Fruit fly (Drosophila melanogaster) whole organism, embryonic: ENCODE results near the gene tth.
A peak's percentile ranks its signal among the peaks of the same experiment; 100 is the strongest.

Source experiments
- Atf3 ChIP-seq: fragments of 200-800 bp; sonication (Bioruptor generic); optimal IDR thresholded peaks from 3 replicates; lab custom pipeline; 2016; ENCODE audit warnings: missing biosample characterization, missing genetic modification characterization
- Bdp1 ChIP-seq: fragments of 200-800 bp; sonication (Bioruptor generic); optimal IDR thresholded peaks from 3 replicates; lab custom pipeline; 2016; ENCODE audit warnings: missing biosample characterization, missing genetic modification characterization
- Blimp-1 ChIP-seq: fragments of 200-800 bp; sonication (Bioruptor generic); optimal IDR thresholded peaks from 3 replicates; lab custom pipeline; 2018; ENCODE audit warnings: missing biosample characterization, missing genetic modification characterization, mild to moderate bottlenecking, moderate library complexity, missing genetic modification reagents
- CG10209 ChIP-seq: fragments of 200-800 bp; sonication (Bioruptor generic); optimal IDR thresholded peaks from 3 replicates; lab custom pipeline; 2017; ENCODE audit warnings: missing biosample characterization, mild to moderate bottlenecking, missing genetic modification characterization, missing genetic modification reagents
- CG10565 ChIP-seq: fragments of 200-800 bp; sonication (Bioruptor generic); optimal IDR thresholded peaks from 3 replicates; lab custom pipeline; 2016; ENCODE audit warnings: missing biosample characterization, mild to moderate bottlenecking, missing genetic modification characterization
- CG12071 ChIP-seq: fragments of 200-800 bp; sonication (Bioruptor generic); optimal IDR thresholded peaks from 3 replicates; lab custom pipeline; 2018; ENCODE audit warnings: missing biosample characterization, mild to moderate bottlenecking, missing genetic modification characterization
- CG1603 ChIP-seq: fragments of 200-800 bp; sonication (Bioruptor generic); optimal IDR thresholded peaks from 2 replicates; lab custom pipeline; 2019; ENCODE audit warnings: missing biosample characterization, mild to moderate bottlenecking, missing genetic modification characterization, moderate library complexity
- CG17361 ChIP-seq: fragments of 200-800 bp; sonication (Bioruptor generic); IDR thresholded peaks from 3 replicates; pipeline ENCODE4 v1.3.6; 2022; ENCODE audit warnings: missing biosample characterization, missing genetic modification characterization
- CG17385 ChIP-seq: fragments of 200-800 bp; sonication (Bioruptor generic); optimal IDR thresholded peaks from 3 replicates; lab custom pipeline; 2018; ENCODE audit warnings: missing biosample characterization, mild to moderate bottlenecking, missing genetic modification characterization
- CG17829 ChIP-seq: fragments of 200-800 bp; optimal IDR thresholded peaks from 2 replicates; lab custom pipeline; 2019; ENCODE audit warnings: missing biosample characterization, mild to moderate bottlenecking, missing genetic modification characterization, moderate library complexity
- CG30431 ChIP-seq: fragments of 200-800 bp; sonication (Bioruptor generic); optimal IDR thresholded peaks from 2 replicates; lab custom pipeline; 2017; ENCODE audit warnings: missing biosample characterization, missing genetic modification characterization
- CG31441 ChIP-seq: fragments of 200-800 bp; sonication (Bioruptor generic); IDR thresholded peaks from 2 replicates; pipeline ENCODE4 v1.3.6; 2022; ENCODE audit warnings: missing biosample characterization, missing genetic modification characterization
- CG3407 ChIP-seq: fragments of 200-800 bp; sonication (Bioruptor generic); optimal IDR thresholded peaks from 2 replicates; lab custom pipeline; 2018; ENCODE audit warnings: missing biosample characterization, mild to moderate bottlenecking, missing genetic modification characterization
- CG34422 ChIP-seq: fragments of 200-800 bp; sonication (Bioruptor generic); IDR thresholded peaks from 3 replicates; pipeline ENCODE4 v1.3.6; 2022; ENCODE audit warnings: missing biosample characterization, missing genetic modification characterization
- CG3726 ChIP-seq: fragments of 200-800 bp; sonication (Bioruptor generic); IDR thresholded peaks from 3 replicates; pipeline ENCODE4, ENCODE4 v1.3.6; 2022; ENCODE audit warnings: missing biosample characterization, missing genetic modification characterization
- CG4404 ChIP-seq: fragments of 200-800 bp; sonication (Bioruptor generic); IDR thresholded peaks from 2 replicates; pipeline ENCODE4 v1.3.6; 2022; ENCODE audit warnings: missing biosample characterization, missing genetic modification characterization
- CG4820 ChIP-seq: fragments of 200-800 bp; sonication (Bioruptor generic); optimal IDR thresholded peaks from 3 replicates; lab custom pipeline; 2016; ENCODE audit warnings: missing biosample characterization, missing genetic modification characterization
- CG7271 ChIP-seq: fragments of 200-800 bp; sonication (Bioruptor generic); optimal IDR thresholded peaks from 2 replicates; lab custom pipeline; 2018; ENCODE audit warnings: missing biosample characterization, mild to moderate bottlenecking, missing genetic modification characterization, moderate library complexity
- CG8388 ChIP-seq: fragments of 200-800 bp; sonication (Bioruptor generic); optimal IDR thresholded peaks from 2 replicates; lab custom pipeline; 2019; ENCODE audit warnings: missing biosample characterization, mild to moderate bottlenecking, missing genetic modification characterization, moderate library complexity
- CG8765 ChIP-seq: fragments of 200-800 bp; sonication (Bioruptor generic); IDR thresholded peaks from 2 replicates; pipeline ENCODE4 v1.3.6; 2022; ENCODE audit warnings: missing biosample characterization, missing genetic modification characterization
- CG8944 ChIP-seq: fragments of 200-800 bp; sonication (Bioruptor generic); optimal IDR thresholded peaks from 3 replicates; lab custom pipeline; 2016; ENCODE audit warnings: missing biosample characterization, missing genetic modification characterization
- CG9817 ChIP-seq: fragments of 200-800 bp; sonication (Bioruptor generic); optimal IDR thresholded peaks from 2 replicates; lab custom pipeline; 2018; ENCODE audit warnings: missing biosample characterization, mild to moderate bottlenecking, missing genetic modification characterization, moderate library complexity
- CHES-1-like ChIP-seq: fragments of 200-800 bp; sonication (Bioruptor generic); optimal IDR thresholded peaks from 2 replicates; lab custom pipeline; 2016; ENCODE audit warnings: missing biosample characterization, missing genetic modification characterization
- CrebB ChIP-seq: fragments of 200-800 bp; sonication (Bioruptor generic); optimal IDR thresholded peaks from 3 replicates; lab custom pipeline; 2018; ENCODE audit warnings: missing biosample characterization, mild to moderate bottlenecking, missing genetic modification characterization
- Gsc ChIP-seq: fragments of 200-800 bp; sonication (Bioruptor generic); IDR thresholded peaks from 2 replicates; pipeline ENCODE4 v1.3.6; 2022; ENCODE audit warnings: missing biosample characterization, missing genetic modification characterization
- HLH3B ChIP-seq: fragments of 200-800 bp; sonication (Bioruptor generic); IDR thresholded peaks from 2 replicates; pipeline ENCODE4 v1.3.6; 2022; ENCODE audit warnings: missing biosample characterization, missing genetic modification characterization
- Hmx ChIP-seq: fragments of 200-800 bp; sonication (Bioruptor generic); optimal IDR thresholded peaks from 2 replicates; lab custom pipeline; 2016; ENCODE audit warnings: missing biosample characterization, missing genetic modification characterization
- Hsf ChIP-seq: fragments of 200-800 bp; sonication (Bioruptor generic); optimal IDR thresholded peaks from 3 replicates; lab custom pipeline; 2016; ENCODE audit warnings: missing biosample characterization, missing genetic modification characterization
- Med ChIP-seq: fragments of 200-800 bp; sonication (Bioruptor generic); peaks from one replicate; lab custom pipeline; 2016; ENCODE audit warnings: missing biosample characterization, missing genetic modification characterization, mild to moderate bottlenecking, inconsistent platforms, moderate library complexity
- Ptx1 ChIP-seq: fragments of 200-800 bp; sonication (Bioruptor generic); IDR thresholded peaks from 2 replicates; pipeline ENCODE4 v1.3.6; 2022; ENCODE audit warnings: missing biosample characterization, missing genetic modification characterization
- Sox100B ChIP-seq: fragments of 200-800 bp; sonication (Bioruptor generic); optimal IDR thresholded peaks from 3 replicates; lab custom pipeline; 2018; ENCODE audit warnings: missing biosample characterization, mild to moderate bottlenecking, missing genetic modification characterization
- ap ChIP-seq: fragments of 200-800 bp; sonication (Bioruptor generic); IDR thresholded peaks from 2 replicates; pipeline ENCODE4 v1.3.6; 2022; ENCODE audit warnings: missing biosample characterization, missing genetic modification characterization
- cad ChIP-seq: fragments of >200 bp; optimal IDR thresholded peaks from 2 replicates; lab custom pipeline; 2017; ENCODE audit warnings: missing biosample characterization, missing genetic modification characterization
- chinmo ChIP-seq: fragments of 200-800 bp; sonication (Bioruptor generic); IDR thresholded peaks from 4 replicates; pipeline ENCODE4 v1.3.6; 2022; ENCODE audit warnings: missing biosample characterization, missing genetic modification characterization; ENCODE audit not compliant: partially characterized antibody
- crc ChIP-seq: fragments of 200-800 bp; sonication (Bioruptor generic); optimal IDR thresholded peaks from 2 replicates; lab custom pipeline; 2016; ENCODE audit warnings: missing biosample characterization, missing genetic modification characterization
- dmrt99B ChIP-seq: fragments of 200-800 bp; sonication (Bioruptor generic); optimal IDR thresholded peaks from 2 replicates; lab custom pipeline; 2018; ENCODE audit warnings: missing biosample characterization, mild to moderate bottlenecking, missing genetic modification characterization, moderate library complexity
- dpn ChIP-seq, 2 experiments: fragments of 200-800 bp; sonication (Bioruptor generic); optimal IDR thresholded peaks; 3 replicates each; lab custom pipeline; 2016; ENCODE audit warnings: missing biosample characterization in 2 of 2, missing genetic modification characterization in 2 of 2
- ems ChIP-seq: fragments of 200-800 bp; sonication (Bioruptor generic); optimal IDR thresholded peaks from 3 replicates; lab custom pipeline; 2016; ENCODE audit warnings: missing biosample characterization, missing genetic modification characterization
- fd96Cb ChIP-seq: fragments of 200-800 bp; sonication (Bioruptor generic); optimal IDR thresholded peaks from 2 replicates; lab custom pipeline; 2018; ENCODE audit warnings: missing biosample characterization, mild to moderate bottlenecking, missing genetic modification characterization, moderate library complexity
- gfzf ChIP-seq: fragments of 200-800 bp; sonication (Bioruptor generic); optimal IDR thresholded peaks from 2 replicates; lab custom pipeline; 2016; ENCODE audit warnings: missing biosample characterization, mild to moderate bottlenecking, missing genetic modification characterization, moderate library complexity
- lbe ChIP-seq: fragments of 200-800 bp; sonication (Bioruptor generic); optimal IDR thresholded peaks from 2 replicates; lab custom pipeline; 2016; ENCODE audit warnings: missing biosample characterization, mild to moderate bottlenecking, missing genetic modification characterization
- mam ChIP-seq: fragments of 200-800 bp; sonication (Bioruptor generic); optimal IDR thresholded peaks from 3 replicates; lab custom pipeline; 2016; ENCODE audit warnings: missing biosample characterization, missing genetic modification characterization
- phol ChIP-seq: fragments of 200-800 bp; sonication (Bioruptor generic); optimal IDR thresholded peaks from 3 replicates; lab custom pipeline; 2018; ENCODE audit warnings: missing biosample characterization, mild to moderate bottlenecking, missing genetic modification characterization, moderate library complexity
- pum ChIP-seq: fragments of 200-800 bp; sonication (Bioruptor generic); optimal IDR thresholded peaks from 2 replicates; lab custom pipeline; 2016; ENCODE audit warnings: missing biosample characterization, missing genetic modification characterization
- sens ChIP-seq: fragments of 200-800 bp; sonication (Bioruptor generic); peaks from one replicate; lab custom pipeline; 2016; ENCODE audit warnings: missing biosample characterization, missing genetic modification characterization
- shn ChIP-seq: fragments of 200-800 bp; sonication (Bioruptor generic); optimal IDR thresholded peaks from 3 replicates; lab custom pipeline; 2016; ENCODE audit warnings: missing biosample characterization, missing genetic modification characterization
- sisA ChIP-seq: fragments of 200-800 bp; sonication (Bioruptor generic); IDR thresholded peaks from 2 replicates; pipeline ENCODE4 v1.3.6; 2022; ENCODE audit warnings: missing biosample characterization, missing genetic modification characterization
- stc ChIP-seq: fragments of 200-800 bp; sonication (Bioruptor generic); IDR thresholded peaks from 2 replicates; pipeline ENCODE4 v1.3.6; 2022; ENCODE audit warnings: missing biosample characterization, missing genetic modification characterization
- tx ChIP-seq: fragments of 200-800 bp; sonication (Bioruptor generic); optimal IDR thresholded peaks from 2 replicates; lab custom pipeline; 2016; ENCODE audit warnings: missing biosample characterization, missing genetic modification characterization
- wek ChIP-seq: fragments of 200-800 bp; sonication (Bioruptor generic); optimal IDR thresholded peaks from 3 replicates; lab custom pipeline; 2018; ENCODE audit warnings: missing biosample characterization, mild to moderate bottlenecking, missing genetic modification characterization, moderate library complexity

Gene tth

dm6 chrX:13630290-13630900 lies 14.0 kb upstream of the tth start (continued):
- peak; percentile 43 for TF ChIP-seq fd96Cb (tag; lab: Kevin White, UChicago)
- 0 out of 3 replicates have a peak, but pooled peaks have one; percentile 13 for TF ChIP-seq CG34422
- peak; percentile 51; the same call in 2 of the 3 replicates for TF ChIP-seq CG17361 (GFP tag; lab: Robert Waterston, UW)
- TF ChIP-seq sisA (GFP tag; lab: Robert Waterston, UW) = no peak; the same call in 1 of the 2 replicates
- TF ChIP-seq shn (GFP tag; lab: Kevin White, UChicago) = no peak
- no peak for TF ChIP-seq Hmx (GFP tag; lab: Kevin White, UChicago)
- no peak for TF ChIP-seq CG7271
- 0 out of 2 replicates have a peak, but pooled peaks have one; percentile 24 for TF ChIP-seq HLH3B (GFP tag; lab: Robert Waterston, UW)
- TF ChIP-seq Med = peak; percentile 81
- TF ChIP-seq Ptx1 = peak; percentile 50; the same call in 1 of the 2 replicates
- no peak for TF ChIP-seq ems (GFP tag; lab: Kevin White, UChicago)
- no peak for TF ChIP-seq lbe (GFP tag; lab: Kevin White, UChicago)
- TF ChIP-seq CG31441 = peak; percentile 38; the same call in 1 of the 2 replicates
- no peak for TF ChIP-seq CG10565 (GFP tag; lab: Kevin White, UChicago)
- peak; percentile 46 for TF ChIP-seq phol (tag; lab: Kevin White, UChicago)
- TF ChIP-seq Blimp-1 (GFP tag; lab: Kevin White, UChicago) = peak; percentile 63
- no peak for TF ChIP-seq wek (GFP tag; lab: Kevin White, UChicago)
- TF ChIP-seq mam (GFP tag; lab: Kevin White, UChicago) = peak; percentile 29
- TF ChIP-seq cad (GFP tag; lab: Kevin White, UChicago) = no peak
- TF ChIP-seq stc = no peak
- TF ChIP-seq Bdp1 (GFP tag; lab: Kevin White, UChicago) = no peak
- no peak for TF ChIP-seq CG30431 (GFP tag; lab: Kevin White, UChicago)
- peak; percentile 33 for TF ChIP-seq pum (GFP tag; lab: Kevin White, UChicago)
- TF ChIP-seq dmrt99B = peak; percentile 45
- TF ChIP-seq Gsc (GFP tag; lab: Robert Waterston, UW) = no peak
- no peak for TF ChIP-seq CrebB (tag; lab: Kevin White, UChicago)
- TF ChIP-seq CG1603 (tag; lab: Kevin White, UChicago) = peak; percentile 45
- peak; percentile 24 for TF ChIP-seq crc (GFP tag; lab: Kevin White, UChicago)
- TF ChIP-seq CG9817 (tag; lab: Kevin White, UChicago) = no peak
- no peak for TF ChIP-seq tx (GFP tag; lab: Kevin White, UChicago)
- no peak for TF ChIP-seq ap (GFP tag; lab: Robert Waterston, UW)
- peak; percentile 15 for TF ChIP-seq CHES-1-like
- peak; percentile 9 for TF ChIP-seq CG17385 (GFP tag; lab: Kevin White, UChicago)
- TF ChIP-seq Hsf (GFP tag; lab: Kevin White, UChicago) = peak; percentile 7
- 0 out of 2 replicates have a peak, but pooled peaks have one; percentile 15 for TF ChIP-seq CG8765 (GFP tag; lab: Robert Waterston, UW)
- peak; percentile 1 to 26 for TF ChIP-seq dpn (GFP tag; optimal IDR thresholded peaks at IDR 0.05; lab: Kevin White, UChicago)
- no peak for TF ChIP-seq Atf3 (GFP tag; lab: Kevin White, UChicago)
- no peak for TF ChIP-seq gfzf
- peak; percentile 25 for TF ChIP-seq CG8944
- peak; percentile 33 for TF ChIP-seq CG4820
- TF ChIP-seq CG3407 = no peak
- TF ChIP-seq CG3726 (GFP tag; lab: Robert Waterston, UW) = 0 out of 3 replicates have a peak, but pooled peaks have one; percentile 31
- no peak for TF ChIP-seq chinmo (GFP tag; lab: Robert Waterston, UW)
- TF ChIP-seq CG10209 = peak; percentile 33
- TF ChIP-seq Sox100B (GFP tag; lab: Kevin White, UChicago) = no peak
- TF ChIP-seq CG4404 (GFP tag; lab: Robert Waterston, UW) = no peak
- no peak for TF ChIP-seq CG12071
- peak; percentile 10 for TF ChIP-seq CG17829 (tag; lab: Kevin White, UChicago)
- peak; percentile 11 for TF ChIP-seq CG8388 (GFP tag; lab: Kevin White, UChicago)
- TF ChIP-seq sens = peak; percentile 71
